Fruit fly (Drosophila melanogaster) S2 (cell line): ENCODE data around the gene PIG-U.

Experiments
- CG8478 ChIP-seq: fragments of >200 bp; optimal IDR thresholded peaks from 2 replicates; lab custom pipeline; 2018
- CTCF ChIP-seq, 2 experiments: fragments of >200 bp; optimal IDR thresholded peaks; 2 replicates each; lab custom pipeline; 2018

DNA sequence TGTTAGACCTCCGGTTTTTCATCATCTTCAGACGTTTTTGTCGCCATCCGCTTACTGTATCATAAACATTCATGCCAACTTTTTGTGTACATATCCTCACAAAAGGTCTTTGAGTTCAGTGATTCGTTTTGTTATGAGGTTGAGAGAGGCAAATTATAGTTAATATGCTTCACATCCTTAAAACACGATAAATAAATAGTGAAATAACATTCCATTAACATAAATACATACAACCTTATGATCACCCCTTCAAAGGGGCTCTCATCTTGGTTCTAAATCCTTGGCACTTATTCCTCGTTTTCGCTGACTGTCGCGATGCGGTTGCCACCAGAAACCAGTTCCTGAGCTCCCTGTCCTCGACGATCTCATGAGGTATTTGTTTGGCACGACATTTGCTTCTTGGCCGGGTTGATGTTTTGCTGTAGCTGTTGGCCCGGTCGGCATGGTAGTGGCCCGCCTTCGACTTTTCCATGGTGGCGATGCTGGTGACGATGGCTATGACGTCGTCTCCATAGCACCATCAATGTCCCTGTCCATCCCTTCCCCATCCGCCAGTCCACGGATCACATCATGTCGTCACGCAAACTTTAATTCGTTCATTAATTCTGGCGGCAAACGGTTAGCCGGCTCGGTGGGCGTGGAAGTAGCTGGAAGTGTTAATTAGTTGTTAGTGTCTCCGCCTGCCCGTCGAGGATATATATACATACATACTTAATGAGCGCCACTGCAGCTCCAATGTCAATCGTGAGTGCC, 45.8 kb upstream of the PIG-U start:
- no peak for TF ChIP-seq CG8478 (lab: Kevin White, UChicago)
- no peak for TF ChIP-seq CTCF (optimal IDR thresholded peaks at IDR 0.05; lab: Kevin White, UChicago)
